Fruit fly (Drosophila melanogaster) whole organism, embryonic: ENCODE measurements around the gene CG1927.

Source experiments
- Asciz ChIP-seq: fragments of 200-800 bp; sonication (Bioruptor generic); optimal IDR thresholded peaks from 2 replicates; lab custom pipeline; 2017; ENCODE audit warnings: missing biosample characterization, mild to moderate bottlenecking, missing genetic modification characterization, missing genetic modification reagents
- Atf3 ChIP-seq: fragments of 200-800 bp; sonication (Bioruptor generic); optimal IDR thresholded peaks from 3 replicates; lab custom pipeline; 2016; ENCODE audit warnings: missing biosample characterization, missing genetic modification characterization
- Bgb ChIP-seq: fragments of 200-800 bp; sonication (Bioruptor generic); IDR thresholded peaks from 2 replicates; pipeline ENCODE4 v1.3.6; 2022; ENCODE audit warnings: missing biosample characterization, missing genetic modification characterization; ENCODE audit not compliant: partially characterized antibody
- Bteb2 ChIP-seq: fragments of 200-800 bp; sonication (Bioruptor generic); optimal IDR thresholded peaks from 2 replicates; lab custom pipeline; 2016; ENCODE audit warnings: missing biosample characterization, missing genetic modification characterization
- CG10267 ChIP-seq: fragments of 200-800 bp; sonication (Bioruptor generic); optimal IDR thresholded peaks from 2 replicates; lab custom pipeline; 2018; ENCODE audit warnings: missing biosample characterization, mild to moderate bottlenecking, missing genetic modification characterization, moderate library complexity
- CG11695 ChIP-seq: fragments of 200-800 bp; sonication (Bioruptor generic); IDR thresholded peaks from 3 replicates; pipeline ENCODE4 v1.3.6; 2022; ENCODE audit warnings: missing biosample characterization, missing genetic modification characterization
- CG11696 ChIP-seq: fragments of 200-800 bp; sonication (Bioruptor generic); IDR thresholded peaks from 2 replicates; pipeline ENCODE4 v1.3.6; 2022; ENCODE audit warnings: missing biosample characterization, missing genetic modification characterization
- CG12071 ChIP-seq: fragments of 200-800 bp; sonication (Bioruptor generic); optimal IDR thresholded peaks from 3 replicates; lab custom pipeline; 2018; ENCODE audit warnings: missing biosample characterization, mild to moderate bottlenecking, missing genetic modification characterization
- CG12155 ChIP-seq: fragments of 200-800 bp; sonication (Bioruptor generic); optimal IDR thresholded peaks from 3 replicates; lab custom pipeline; 2016; ENCODE audit warnings: missing biosample characterization, missing genetic modification characterization
- CG12391 ChIP-seq: fragments of 200-800 bp; sonication (Bioruptor generic); optimal IDR thresholded peaks from 3 replicates; lab custom pipeline; 2018; ENCODE audit warnings: missing biosample characterization, mild to moderate bottlenecking, missing genetic modification characterization, moderate library complexity
- CG12659 ChIP-seq: fragments of 200-800 bp; sonication (Bioruptor generic); optimal IDR thresholded peaks from 3 replicates; lab custom pipeline; 2017; ENCODE audit warnings: mild to moderate bottlenecking, missing biosample characterization, missing genetic modification reagents, missing genetic modification characterization
- CG15269 ChIP-seq: fragments of 200-800 bp; sonication (Bioruptor generic); optimal IDR thresholded peaks from 2 replicates; lab custom pipeline; 2018; ENCODE audit warnings: missing biosample characterization, mild to moderate bottlenecking, missing genetic modification characterization, moderate library complexity
- CG1602 ChIP-seq: fragments of 200-800 bp; sonication (Bioruptor generic); optimal IDR thresholded peaks from 3 replicates; lab custom pipeline; 2016; ENCODE audit warnings: missing biosample characterization, missing genetic modification characterization
- CG16779 ChIP-seq: fragments of 200-800 bp; sonication (Bioruptor generic); IDR thresholded peaks from 2 replicates; pipeline ENCODE4 v1.3.6; 2022; ENCODE audit warnings: missing biosample characterization, missing genetic modification characterization
- CG18011 ChIP-seq: fragments of 200-800 bp; sonication (Bioruptor generic); optimal IDR thresholded peaks from 2 replicates; lab custom pipeline; 2017; ENCODE audit warnings: missing biosample characterization, missing genetic modification characterization, mild to moderate bottlenecking, moderate library complexity, missing genotype
- CG18619 ChIP-seq: fragments of 200-800 bp; sonication (Bioruptor generic); optimal IDR thresholded peaks from 3 replicates; lab custom pipeline; 2017; ENCODE audit warnings: missing biosample characterization, mild to moderate bottlenecking, missing genetic modification characterization
- CG2116 ChIP-seq: fragments of 200-800 bp; sonication (Bioruptor generic); optimal IDR thresholded peaks from 3 replicates; lab custom pipeline; 2018; ENCODE audit warnings: missing biosample characterization, mild to moderate bottlenecking, missing genetic modification characterization
- CG30431 ChIP-seq: fragments of 200-800 bp; sonication (Bioruptor generic); optimal IDR thresholded peaks from 2 replicates; lab custom pipeline; 2017; ENCODE audit warnings: missing biosample characterization, missing genetic modification characterization
- CG4360 ChIP-seq: fragments of 200-800 bp; sonication (Bioruptor generic); IDR thresholded peaks from 2 replicates; pipeline ENCODE4 v1.3.6; 2022; ENCODE audit warnings: missing biosample characterization, missing genetic modification characterization
- CG4404 ChIP-seq: fragments of 200-800 bp; sonication (Bioruptor generic); IDR thresholded peaks from 2 replicates; pipeline ENCODE4 v1.3.6; 2022; ENCODE audit warnings: missing biosample characterization, missing genetic modification characterization
- CG4424 ChIP-seq: fragments of 200-800 bp; sonication (Bioruptor generic); optimal IDR thresholded peaks from 3 replicates; lab custom pipeline; 2016; ENCODE audit warnings: missing biosample characterization, missing genetic modification characterization
- CG4854 ChIP-seq: fragments of 200-800 bp; sonication (Bioruptor generic); optimal IDR thresholded peaks from 2 replicates; lab custom pipeline; 2016; ENCODE audit warnings: missing biosample characterization, missing genetic modification characterization, inconsistent platforms
- CG6175 ChIP-seq: fragments of 200-800 bp; sonication (Bioruptor generic); IDR thresholded peaks from 3 replicates; pipeline ENCODE4 v1.3.6; 2022; ENCODE audit warnings: missing biosample characterization, missing genetic modification characterization
- CG7839 ChIP-seq: fragments of 200-800 bp; sonication (Bioruptor generic); optimal IDR thresholded peaks from 3 replicates; lab custom pipeline; 2018; ENCODE audit warnings: missing biosample characterization, mild to moderate bottlenecking, missing genetic modification characterization, moderate library complexity
- CG9437 ChIP-seq: fragments of 200-800 bp; sonication (Bioruptor generic); optimal IDR thresholded peaks from 2 replicates; lab custom pipeline; 2018; ENCODE audit warnings: missing biosample characterization, mild to moderate bottlenecking, missing genetic modification characterization
- CG9727 ChIP-seq: fragments of 200-800 bp; sonication (Bioruptor generic); optimal IDR thresholded peaks from 3 replicates; lab custom pipeline; 2017; ENCODE audit warnings: missing biosample characterization, mild to moderate bottlenecking, missing genetic modification characterization
- CG9797 ChIP-seq: fragments of 200-800 bp; sonication (Bioruptor generic); optimal IDR thresholded peaks from 3 replicates; lab custom pipeline; 2018; ENCODE audit warnings: missing biosample characterization, mild to moderate bottlenecking, missing genetic modification characterization
- Dad ChIP-seq: fragments of 200-800 bp; sonication (Bioruptor generic); optimal IDR thresholded peaks from 3 replicates; lab custom pipeline; 2016; ENCODE audit warnings: missing biosample characterization, missing genetic modification characterization
- Dfd ChIP-seq, 2 experiments: fragments of >200 bp; optimal IDR thresholded peaks; 2 replicates each; lab custom pipeline; 2017; ENCODE audit warnings: missing biosample characterization in 2 of 2, missing genetic modification characterization in 2 of 2
- Dip3 ChIP-seq: fragments of 200-800 bp; sonication (Bioruptor generic); optimal IDR thresholded peaks from 3 replicates; lab custom pipeline; 2016; ENCODE audit warnings: missing biosample characterization, missing genetic modification characterization
- Fer3 ChIP-seq: fragments of 200-800 bp; sonication (Bioruptor generic); optimal IDR thresholded peaks from 2 replicates; lab custom pipeline; 2018; ENCODE audit warnings: missing biosample characterization, mild to moderate bottlenecking, missing genetic modification characterization, moderate library complexity
- Taf1 ChIP-seq: fragments of 200-800 bp; sonication (Bioruptor generic); IDR thresholded peaks from 2 replicates; pipeline ENCODE4 v1.3.6; 2022; ENCODE audit warnings: missing biosample characterization, missing genetic modification characterization
- Tbp ChIP-seq: fragments of >200 bp; optimal IDR thresholded peaks from 2 replicates; lab custom pipeline; 2018; ENCODE audit warnings: missing biosample characterization, missing genetic modification characterization
- chm ChIP-seq: fragments of 200-800 bp; sonication (Bioruptor generic); IDR thresholded peaks from 2 replicates; pipeline ENCODE4 v1.3.6; 2022; ENCODE audit warnings: missing biosample characterization, missing genetic modification characterization
- disco-r ChIP-seq: fragments of 200-800 bp; sonication (Bioruptor generic); optimal IDR thresholded peaks from 2 replicates; lab custom pipeline; 2016; ENCODE audit warnings: missing biosample characterization, missing genetic modification characterization
- ewg ChIP-seq: fragments of 200-800 bp; sonication (Bioruptor generic); optimal IDR thresholded peaks from 3 replicates; lab custom pipeline; 2017; ENCODE audit warnings: mild to moderate bottlenecking, missing biosample characterization, missing genetic modification reagents, missing genetic modification characterization
- fd102C ChIP-seq: fragments of 200-800 bp; sonication (Bioruptor generic); optimal IDR thresholded peaks from 2 replicates; lab custom pipeline; 2018; ENCODE audit warnings: missing biosample characterization, mild to moderate bottlenecking, missing genetic modification characterization, moderate library complexity
- gfzf ChIP-seq: fragments of 200-800 bp; sonication (Bioruptor generic); optimal IDR thresholded peaks from 2 replicates; lab custom pipeline; 2016; ENCODE audit warnings: missing biosample characterization, mild to moderate bottlenecking, missing genetic modification characterization, moderate library complexity
- inv ChIP-seq: fragments of 200-800 bp; sonication (Bioruptor generic); IDR thresholded peaks from 2 replicates; pipeline ENCODE4 v1.3.6; 2022; ENCODE audit warnings: missing biosample characterization, missing genetic modification characterization; ENCODE audit not compliant: partially characterized antibody
- jumu ChIP-seq: fragments of 200-800 bp; sonication (Bioruptor generic); optimal IDR thresholded peaks from 3 replicates; lab custom pipeline; 2016; ENCODE audit warnings: missing biosample characterization, missing genetic modification characterization
- lilli ChIP-seq: fragments of 200-800 bp; sonication (Bioruptor generic); optimal IDR thresholded peaks from 3 replicates; lab custom pipeline; 2016; ENCODE audit warnings: missing biosample characterization, missing genetic modification characterization
- pan ChIP-seq, 4 experiments: fragments of >200 bp in 3 of 4; fragments of 200-800 bp in 1 of 4; sonication (Bioruptor generic) in 1 of 4; optimal IDR thresholded peaks in 3 of 4; IDR thresholded peaks in 1 of 4; 2 replicates each; pipeline versions ENCODE4 v1.3.6 to Lab custom; 2017 to 2022; ENCODE audit warnings: missing biosample characterization in 2 of 4, missing genetic modification characterization in 2 of 4, mixed read lengths in 1 of 4
- phol ChIP-seq: fragments of 200-800 bp; sonication (Bioruptor generic); optimal IDR thresholded peaks from 3 replicates; lab custom pipeline; 2018; ENCODE audit warnings: missing biosample characterization, mild to moderate bottlenecking, missing genetic modification characterization, moderate library complexity
- prd ChIP-seq, 3 experiments: fragments of >200 bp in 2 of 3; fragments of 200-800 bp in 1 of 3; sonication (Bioruptor generic) in 1 of 3; optimal IDR thresholded peaks in 2 of 3; IDR thresholded peaks in 1 of 3; 2 replicates in 2 of 3; 3 replicates in 1 of 3; pipeline versions ENCODE4 v1.3.6 to Lab custom; 2017 to 2022; ENCODE audit warnings: missing biosample characterization in 1 of 3, missing genetic modification characterization in 1 of 3
- sens-2 ChIP-seq: fragments of 200-800 bp; sonication (Bioruptor generic); IDR thresholded peaks from 2 replicates; pipeline ENCODE4 v1.3.6; 2022; ENCODE audit warnings: missing biosample characterization, missing genetic modification characterization
- sr ChIP-seq: fragments of 200-800 bp; sonication (Bioruptor generic); IDR thresholded peaks from 3 replicates; pipeline ENCODE4 v1.3.6; 2022; ENCODE audit warnings: missing biosample characterization, missing genetic modification characterization
- tgo ChIP-seq: fragments of 200-800 bp; sonication (Bioruptor generic); IDR thresholded peaks from 3 replicates; pipeline ENCODE4 v1.3.6; 2022; ENCODE audit warnings: missing biosample characterization, missing genetic modification characterization
- vnd ChIP-seq: fragments of 200-800 bp; sonication (Bioruptor generic); IDR thresholded peaks from 3 replicates; pipeline ENCODE4 v1.3.6; 2022; ENCODE audit warnings: missing biosample characterization, missing genetic modification characterization; ENCODE audit not compliant: partially characterized antibody
- zf30C ChIP-seq: fragments of 200-800 bp; sonication (Bioruptor generic); optimal IDR thresholded peaks from 3 replicates; lab custom pipeline; 2018; ENCODE audit warnings: missing biosample characterization, mild to moderate bottlenecking, missing genetic modification characterization

The CG1927 gene

DNA sequence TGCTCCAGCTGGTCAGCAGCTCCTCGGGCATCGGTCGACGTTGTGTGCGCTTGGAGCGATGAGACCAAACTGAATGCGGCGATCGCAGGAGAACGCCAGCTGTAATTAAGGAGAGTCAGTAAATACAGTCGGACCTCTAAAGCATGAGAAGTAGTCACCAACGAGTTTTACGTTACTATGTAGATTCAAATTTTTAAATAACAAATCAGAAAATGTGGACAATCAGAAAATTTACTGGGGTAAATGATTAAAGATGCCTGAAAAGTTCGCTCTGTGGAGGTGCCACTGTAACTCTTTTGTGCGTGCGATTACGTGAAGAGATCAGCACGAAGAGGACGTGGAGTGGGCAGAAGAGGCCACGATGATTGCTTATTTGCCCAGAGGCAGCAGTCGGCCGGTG is 6.9 kb downstream of the CG1927 start, which contains the start of gene SCOT (continued):
- TF ChIP-seq Bteb2 (GFP tag; lab: Kevin White, UChicago) (no peak), chm (GFP tag; lab: Robert Waterston, UW) (peak; percentile 69; the same call in 1 of the 2 replicates), CG1602 (GFP tag; lab: Kevin White, UChicago) (peak; percentile 63), CG15269 (tag; lab: Kevin White, UChicago) (no peak), CG7839 (no peak), tgo (GFP tag; lab: Robert Waterston, UW) (peak; percentile 78), CG11695 (GFP tag; lab: Robert Waterston, UW) (peak; percentile 67; the same call in 1 of the 3 replicates), Tbp (no peak), Asciz (peak; percentile 31), CG12391 (tag; lab: Kevin White, UChicago) (peak; percentile 70), Taf1 (no peak), CG12659 (GFP tag; lab: Kevin White, UChicago) (no peak), zf30C (no peak), CG4360 (peak; percentile 39; the same call in 1 of the 2 replicates), CG6175 (GFP tag; lab: Robert Waterston, UW) (peak; percentile 52; the same call in 1 of the 3 replicates), CG11696 (peak; percentile 73), CG4404 (GFP tag; lab: Robert Waterston, UW) (peak; percentile 53), CG2116 (GFP tag; lab: Kevin White, UChicago) (peak; percentile 10), CG16779 (GFP tag; lab: Robert Waterston, UW) (0 out of 2 replicates have a peak, but pooled peaks have one; percentile 30), Fer3 (tag; lab: Kevin White, UChicago) (no peak), sr (GFP tag; lab: Robert Waterston, UW) (peak; percentile 67), CG9797 (no peak), prd (optimal IDR thresholded peaks at IDR 0.05; lab: Kevin White, UChicago) (no peak), prd (GFP tag; IDR thresholded peaks at IDR 0.05; lab: Robert Waterston, UW) (peak; percentile 80), Dfd (GFP tag; optimal IDR thresholded peaks at IDR 0.05; lab: Kevin White, UChicago) (no peak), CG10267 (tag; lab: Kevin White, UChicago) (no peak), CG30431 (GFP tag; lab: Kevin White, UChicago) (peak; percentile 50), CG18619 (GFP tag; lab: Kevin White, UChicago) (peak; percentile 18), Dad (GFP tag; lab: Kevin White, UChicago) (peak; percentile 39), Dip3 (GFP tag; lab: Kevin White, UChicago) (peak; percentile 55), CG9437 (GFP tag; lab: Kevin White, UChicago) (peak; percentile 33), CG12071 (GFP tag; lab: Kevin White, UChicago) (peak; percentile 45), sens-2 (GFP tag; lab: Robert Waterston, UW) (0 out of 2 replicates have a peak, but pooled peaks have one; percentile 48), CG4854 (no peak), pan (optimal IDR thresholded peaks at IDR 0.05; lab: Kevin White, UChicago) (no peak), pan (GFP tag; optimal IDR thresholded peaks at IDR 0.05 in 1 of 2, IDR thresholded peaks at IDR 0.05 in 1 of 2) (peak in 1 of 2 experiments; percentile 89), CG12155 (GFP tag; lab: Kevin White, UChicago) (no peak), disco-r (GFP tag; lab: Kevin White, UChicago) (peak; percentile 19)

DNA sequence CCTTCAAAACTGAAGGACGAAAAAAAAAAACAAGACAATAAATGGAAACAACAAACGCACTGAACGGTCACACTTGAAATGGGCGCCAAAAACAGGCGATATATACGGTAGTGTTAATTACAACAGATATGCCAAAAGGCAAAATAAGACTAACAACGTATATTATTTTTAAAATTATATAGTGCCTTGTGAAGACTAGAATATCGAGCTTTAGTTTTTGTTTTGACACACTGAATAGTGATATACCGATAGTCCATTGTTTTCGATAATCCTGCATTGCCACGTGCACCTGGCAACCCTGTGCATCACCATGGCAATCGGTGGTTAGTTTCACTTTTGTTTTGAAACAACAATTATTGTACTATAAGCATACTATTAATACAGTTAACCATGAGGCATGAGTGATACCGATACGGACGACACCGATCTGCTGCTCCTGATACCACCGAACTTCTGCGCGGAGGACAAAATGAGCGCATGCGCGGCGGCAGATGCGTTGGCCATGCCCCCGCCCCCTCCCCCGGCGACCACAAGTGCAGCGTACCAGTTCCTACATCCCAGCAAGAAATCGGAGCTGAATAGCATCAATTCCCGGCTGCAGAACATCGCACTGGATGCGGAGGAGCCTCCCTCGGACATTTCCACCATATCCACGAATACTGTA is 22.3 kb downstream of the CG1927 start, which contains the start of the genes mu2 and Cnb:
TSS of gene mu2 (minus strand) at position 13 of the 664 bp plus-strand sequence.
TSS of gene Cnb (plus strand) at position 103 of the 664 bp plus-strand sequence.
- no peak for TF ChIP-seq CG4424
- TF ChIP-seq vnd (GFP tag; lab: Robert Waterston, UW) = peak; percentile 72
- peak; percentile 73 for TF ChIP-seq phol (tag; lab: Kevin White, UChicago)
- no peak for TF ChIP-seq lilli
- TF ChIP-seq gfzf = peak; percentile 60
- no peak for TF ChIP-seq Atf3
- TF ChIP-seq CG9727 (GFP tag; lab: Kevin White, UChicago) = peak; percentile 30
- TF ChIP-seq CG18011 = no peak
- TF ChIP-seq Bgb (GFP tag; lab: Robert Waterston, UW) = peak; percentile 67; the same call in 1 of the 2 replicates
- peak; percentile 83 for TF ChIP-seq CG9797
- peak; percentile 86 for TF ChIP-seq ewg
- peak; percentile 20 for TF ChIP-seq jumu
- TF ChIP-seq inv (GFP tag; lab: Robert Waterston, UW) = peak; percentile 80
- no peak for TF ChIP-seq fd102C (GFP tag; lab: Kevin White, UChicago)
